Worm (Caenorhabditis elegans) whole organism, dauer: ENCODE data around the gene mgrn-1.

ENCODE experiments used
- unc-62 ChIP-seq: sonication (generic microtip); optimal IDR thresholded peaks from 2 replicates; lab custom pipeline; 2017; ENCODE audit warnings: missing biosample characterization, missing genetic modification reagents, missing genetic modification characterization

The mgrn-1 gene

ce11 chrX:14311583-14311982 is at the start of gene mgrn-1:
mgrn-1 (minus strand) TSS chrX:14311683.
- no peak for TF ChIP-seq unc-62 (GFP tag; lab: Kevin White, UChicago)

- no peak for TF ChIP-seq unc-62 (GFP tag; lab: Kevin White, UChicago)
Measured at ce11 chrX:14359571-14359970, 48.1 kb upstream of the mgrn-1 start.

ce11 chrX:14356683-14357287 is 45.3 kb upstream of the mgrn-1 start:
- TF ChIP-seq unc-62 (GFP tag; lab: Kevin White, UChicago): no peak

ce11 chrX:14355034-14355433 is 43.6 kb upstream of the mgrn-1 start:
- TF ChIP-seq unc-62 (GFP tag; lab: Kevin White, UChicago): no peak

- no peak for TF ChIP-seq unc-62 (GFP tag; lab: Kevin White, UChicago)
Measured at ce11 chrX:14349690-14350168, 38.2 kb upstream of the mgrn-1 start, which contains the start of gene wdr-5.2. wdr-5.2 (plus strand) TSS chrX:14350118.

- TF ChIP-seq unc-62 (GFP tag; lab: Kevin White, UChicago): no peak
Measured at ce11 chrX:14347573-14347972, 36.1 kb upstream of the mgrn-1 start, which contains the start of gene K04G11.3. K04G11.3 (minus strand) TSS chrX:14347673.

- no peak for TF ChIP-seq unc-62 (GFP tag; lab: Kevin White, UChicago)
Measured at ce11 chrX:14340381-14340780, 28.9 kb upstream of the mgrn-1 start, which contains the start of gene sel-7. sel-7 (minus strand) TSS chrX:14340481.

- no peak for TF ChIP-seq unc-62 (GFP tag; lab: Kevin White, UChicago)
Measured at ce11 chrX:14339723-14340122, 28.2 kb upstream of the mgrn-1 start.

ce11 chrX:14338896-14339295 is 27.4 kb upstream of the mgrn-1 start:
- no peak for TF ChIP-seq unc-62 (GFP tag; lab: Kevin White, UChicago)

ce11 chrX:14335621-14336020 is 24.1 kb upstream of the mgrn-1 start:
- no peak for TF ChIP-seq unc-62 (GFP tag; lab: Kevin White, UChicago)

ce11 chrX:14335220-14335619 is 23.7 kb upstream of the mgrn-1 start, which contains the start of gene K04G11.1:
K04G11.1 (plus strand) TSS chrX:14335520.
- TF ChIP-seq unc-62 (GFP tag; lab: Kevin White, UChicago): no peak

- TF ChIP-seq unc-62 (GFP tag; lab: Kevin White, UChicago): no peak
Measured at ce11 chrX:14334151-14334550, 22.7 kb upstream of the mgrn-1 start.

- no peak for TF ChIP-seq unc-62 (GFP tag; lab: Kevin White, UChicago)
Measured at ce11 chrX:14329348-14329747, 17.9 kb upstream of the mgrn-1 start.

ce11 chrX:14327398-14327797 is 15.9 kb upstream of the mgrn-1 start, which contains the start of gene C11H1.7:
C11H1.7 (plus strand) TSS chrX:14327409.
- no peak for TF ChIP-seq unc-62 (GFP tag; lab: Kevin White, UChicago)

- TF ChIP-seq unc-62 (GFP tag; lab: Kevin White, UChicago): no peak
Measured at ce11 chrX:14326578-14326977, 15.1 kb upstream of the mgrn-1 start.

ce11 chrX:14324289-14324688 is 12.8 kb upstream of the mgrn-1 start:
- no peak for TF ChIP-seq unc-62 (GFP tag; lab: Kevin White, UChicago)

ce11 chrX:14322793-14323192 is 11.3 kb upstream of the mgrn-1 start:
- no peak for TF ChIP-seq unc-62 (GFP tag; lab: Kevin White, UChicago)
